Worm (Caenorhabditis elegans): Measurements from ENCODE around the gene C56E6.7.

C56E6.7 gene

ce11 chrII:6565077-6565476, 48.7 kb downstream of the C56E6.7 start, which contains the start of gene mpz-3:
TSS of gene mpz-3 (minus strand) at chrII:6565396.
- TF ChIP-seq vab-15 (tag; optimal IDR thresholded peaks at IDR 0.05) (no peak), swsn-7 (tag; optimal IDR thresholded peaks at IDR 0.05) (peak; percentile 45), unc-98 (GFP tag; IDR thresholded peaks at IDR 0.05) (no peak), nhr-84 (tag; optimal IDR thresholded peaks at IDR 0.05) (no peak), snpc-4 (tag; optimal IDR thresholded peaks at IDR 0.05) (no peak), nhr-12 (tag; optimal IDR thresholded peaks at IDR 0.05) (no peak), snu-23 (GFP tag; optimal IDR thresholded peaks at IDR 0.05) (peak; percentile 70), unc-62 (GFP tag; optimal IDR thresholded peaks at IDR 0.05) (no peak), sup-37 (GFP tag; optimal IDR thresholded peaks at IDR 0.05) (no peak), nhr-28 (tag; optimal IDR thresholded peaks at IDR 0.05) (no peak), aha-1 (tag; optimal IDR thresholded peaks at IDR 0.05) (no peak), zip-4 (GFP tag; optimal IDR thresholded peaks at IDR 0.05) (no peak), aly-2 (tag; optimal IDR thresholded peaks at IDR 0.05) (no peak), xbp-1 (tag; optimal IDR thresholded peaks at IDR 0.05) (peak; percentile 31), egl-13 (tag; optimal IDR thresholded peaks at IDR 0.05) (no peak), tbx-2 (tag; optimal IDR thresholded peaks at IDR 0.05) (peak; percentile 15), mdl-1 (tag; optimal IDR thresholded peaks at IDR 0.05) (peak in 1 of 2 experiments; percentile 12), nhr-76 (tag; optimal IDR thresholded peaks at IDR 0.05) (no peak), C16A3.4 (tag; optimal IDR thresholded peaks at IDR 0.05) (peak; percentile 13), ztf-11 (tag; optimal IDR thresholded peaks at IDR 0.05) (no peak), nhr-20 (tag; optimal IDR thresholded peaks at IDR 0.05) (peak; percentile 51), nhr-47 (tag; optimal IDR thresholded peaks at IDR 0.05) (peak; percentile 46), ceh-90 (tag; optimal IDR thresholded peaks at IDR 0.05) (no peak), unc-30 (tag; optimal IDR thresholded peaks at IDR 0.05) (no peak), ceh-8 (GFP tag; optimal IDR thresholded peaks at IDR 0.05) (no peak), nhr-11 (tag; optimal IDR thresholded peaks at IDR 0.05) (no peak), lin-14 (GFP tag; optimal IDR thresholded peaks at IDR 0.05) (no peak), efl-3 (GFP tag; optimal IDR thresholded peaks at IDR 0.05) (no peak), elt-2 (tag; optimal IDR thresholded peaks at IDR 0.05) (peak; percentile 24), elt-3 (tag; optimal IDR thresholded peaks at IDR 0.05) (no peak), egl-27 (tag; optimal IDR thresholded peaks at IDR 0.05) (no peak), pax-3 (tag; optimal IDR thresholded peaks at IDR 0.05) (no peak), nhr-77 (tag; optimal IDR thresholded peaks at IDR 0.05) (peak; percentile 31), mep-1 (tag; optimal IDR thresholded peaks at IDR 0.05) (peak; percentile 51), nhr-19 (GFP tag; conservative IDR thresholded peaks at IDR 0.05) (peak; percentile 58), skn-1 (tag; optimal IDR thresholded peaks at IDR 0.05) (peak; percentile 20), nhr-71 (tag; optimal IDR thresholded peaks at IDR 0.05) (peak; percentile 49), alr-1 (tag; optimal IDR thresholded peaks at IDR 0.05; ENCODE audit: borderline replicate concordance) (no peak), ceh-63 (GFP tag; optimal IDR thresholded peaks at IDR 0.05) (no peak), ztf-4 (tag; optimal IDR thresholded peaks at IDR 0.05) (no peak), unc-86 (tag; optimal IDR thresholded peaks at IDR 0.05) (no peak), Y116A8C.19 (tag; optimal IDR thresholded peaks at IDR 0.05; ENCODE audit: borderline replicate concordance) (no peak), tlp-1 (tag; optimal IDR thresholded peaks at IDR 0.05) (no peak), pag-3 (tag; optimal IDR thresholded peaks at IDR 0.05; ENCODE audit: borderline replicate concordance, insufficient read depth) (no peak), nhr-237 (tag; optimal IDR thresholded peaks at IDR 0.05) (no peak), ets-5 (GFP tag; IDR thresholded peaks at IDR 0.05) (no peak), ceh-88 (GFP tag; IDR thresholded peaks at IDR 0.05) (no peak), sox-4 (tag; optimal IDR thresholded peaks at IDR 0.05) (no peak), grh-1 (GFP tag; IDR thresholded peaks at IDR 0.05) (no peak), hlh-4 (tag; optimal IDR thresholded peaks at IDR 0.05) (no peak), mef-2 (tag; optimal IDR thresholded peaks at IDR 0.05) (no peak), dpl-1 (GFP tag; optimal IDR thresholded peaks at IDR 0.05) (peak in 2 of 3 experiments; percentile 17 to 25), C04F5.9 (tag; optimal IDR thresholded peaks at IDR 0.05) (no peak), irx-1 (tag; optimal IDR thresholded peaks at IDR 0.05) (no peak)
